Fruit fly (Drosophila melanogaster) whole organism, prepupa: ENCODE measurements around the gene TAF1B.

ENCODE experiments used
- Hr39 ChIP-seq: fragments of 200-800 bp; sonication (Bioruptor generic); optimal IDR thresholded peaks from 2 replicates; lab custom pipeline; 2016; ENCODE audit warnings: missing biosample characterization, missing genetic modification characterization
- cyc ChIP-seq: fragments of 200-800 bp; sonication (Bioruptor generic); optimal IDR thresholded peaks from 3 replicates; lab custom pipeline; 2016; ENCODE audit warnings: missing biosample characterization, missing genetic modification characterization
- net ChIP-seq: fragments of 200-800 bp; sonication (Bioruptor generic); optimal IDR thresholded peaks from 3 replicates; lab custom pipeline; 2016; ENCODE audit warnings: missing biosample characterization, missing genetic modification characterization
- topi ChIP-seq: fragments of 200-800 bp; sonication (Bioruptor generic); optimal IDR thresholded peaks from 3 replicates; lab custom pipeline; 2016; ENCODE audit warnings: missing biosample characterization, missing genetic modification characterization

DNA sequence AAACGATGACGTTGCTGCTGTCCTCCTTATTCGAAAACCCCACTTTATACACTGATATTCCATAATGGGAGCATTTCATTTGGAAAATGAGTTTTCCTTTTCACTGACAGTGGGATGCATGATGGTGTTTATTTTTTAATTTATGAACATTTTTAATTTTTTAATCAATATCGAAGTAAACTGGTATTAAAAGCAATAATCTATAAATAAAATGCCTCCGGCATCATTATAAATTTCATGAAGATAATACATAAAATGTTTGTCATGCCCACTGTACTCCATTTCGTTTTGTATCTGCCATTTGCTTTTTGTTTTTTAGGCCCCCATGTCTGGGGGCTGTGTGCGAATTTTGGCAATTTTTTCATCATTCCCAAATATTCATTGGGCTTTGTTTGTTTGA, 13.9 kb downstream of the TAF1B start:
- TF ChIP-seq net (peak; percentile 78), Hr39 (GFP tag; lab: Kevin White, UChicago) (peak; percentile 59), cyc (GFP tag; lab: Kevin White, UChicago) (peak; percentile 54), topi (GFP tag; lab: Kevin White, UChicago) (peak; percentile 66)
